Fruit fly (Drosophila melanogaster) Kc167 (cell line): ENCODE data around the gene CG14811.

Experiments
- h ChIP-seq: fragments of >200 bp; optimal IDR thresholded peaks from 3 replicates; lab custom pipeline; 2018; ENCODE audit warnings: missing external identifiers
- insv ChIP-seq: fragments of >200 bp; optimal IDR thresholded peaks from 3 replicates; lab custom pipeline; 2018; ENCODE audit warnings: missing external identifiers
- psq ChIP-seq: fragments of >200 bp; optimal IDR thresholded peaks from 2 replicates; lab custom pipeline; 2017; ENCODE audit warnings: missing external identifiers

DNA sequence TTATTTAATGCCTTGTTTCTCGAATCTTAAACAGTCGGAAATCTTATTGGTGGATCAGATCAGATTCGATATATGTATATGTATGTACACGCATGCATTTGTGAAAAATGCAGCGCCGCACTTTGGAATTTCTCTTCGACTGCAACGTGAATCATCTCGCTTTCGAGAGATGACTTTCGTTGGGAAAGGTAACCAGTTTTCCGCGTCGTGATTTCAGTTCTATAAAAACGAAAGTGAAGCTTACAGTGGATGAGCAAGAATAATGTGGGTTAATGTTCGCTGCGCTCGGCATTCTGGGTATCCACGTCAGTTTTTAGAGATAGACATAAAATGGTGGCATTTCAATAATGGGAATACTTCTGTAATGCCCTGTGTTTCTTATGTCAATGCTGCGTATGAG lies 34.4 kb upstream of the CG14811 start:
- no peak for TF ChIP-seq h (lab: Kevin White, UChicago)
- no peak for TF ChIP-seq psq
- TF ChIP-seq insv (lab: Kevin White, UChicago): no peak
